Worm (Caenorhabditis elegans) whole organism, midembryonic: ENCODE results near the gene clec-59.

Experiments
- T22C8.4 ChIP-seq: fragments of 200-800 bp; sonication (Bioruptor generic); IDR thresholded peaks from 2 replicates; pipeline ENCODE4 v1.3.6; 2022; ENCODE audit warnings: missing genetic modification characterization, missing compliant biosample characterization
- cog-1 ChIP-seq: sonication (generic microtip); optimal IDR thresholded peaks from 2 replicates; lab custom pipeline; 2016; ENCODE audit warnings: missing genetic modification characterization, missing compliant biosample characterization
- flt-1 ChIP-seq: fragments of 200-800 bp; sonication (Bioruptor generic); IDR thresholded peaks from 2 replicates; pipeline ENCODE4 v1.3.6; 2022; ENCODE audit warnings: missing genetic modification characterization, missing compliant biosample characterization
- klf-2 ChIP-seq: fragments of 200-800 bp; sonication (Bioruptor generic); conservative IDR thresholded peaks from 2 replicates; pipeline ENCODE4 v1.3.6; 2022; ENCODE audit warnings: missing genetic modification reagents, missing genetic modification characterization, missing compliant biosample characterization
- med-1 ChIP-seq: sonication (generic microtip); optimal IDR thresholded peaks from 2 replicates; lab custom pipeline; 2017; ENCODE audit warnings: missing genetic modification characterization, mild to moderate bottlenecking, missing compliant biosample characterization, antibody characterized with exemption, missing genetic modification reagents; ENCODE audit not compliant: insufficient read depth
- ref-1 ChIP-seq: fragments of 200-800 bp; sonication (Bioruptor generic); conservative IDR thresholded peaks from 2 replicates; pipeline ENCODE4 v1.3.6; 2022; ENCODE audit warnings: missing genetic modification reagents, missing genetic modification characterization, missing compliant biosample characterization
- ztf-29 ChIP-seq: fragments of 200-800 bp; sonication (Bioruptor generic); IDR thresholded peaks from 2 replicates; pipeline ENCODE4 v1.3.6; 2022; ENCODE audit warnings: missing genetic modification reagents, missing genetic modification characterization, missing compliant biosample characterization

DNA sequence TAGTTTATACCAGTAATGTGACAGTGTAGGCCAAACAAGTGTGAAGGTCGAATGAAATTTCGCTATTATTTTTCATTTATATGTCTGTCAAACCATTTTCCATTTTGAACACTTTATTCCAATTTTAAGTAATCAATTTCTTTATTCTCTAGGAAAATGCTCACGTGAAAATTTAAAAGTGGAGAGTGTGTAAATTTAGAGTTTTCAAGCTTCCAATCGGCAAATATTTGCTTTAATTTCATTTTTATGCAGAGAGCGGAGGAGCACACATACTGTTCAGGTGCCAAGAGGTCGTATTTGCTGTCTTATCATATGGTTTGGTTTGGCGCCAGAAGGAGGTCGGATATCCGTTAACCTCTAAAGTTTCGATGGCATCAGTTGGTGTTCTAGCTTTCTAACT lies 32.4 kb downstream of the clec-59 start:
- TF ChIP-seq klf-2 (GFP tag; lab: Robert Waterston, UW): no peak
- no peak for TF ChIP-seq flt-1
- TF ChIP-seq ztf-29 (GFP tag; lab: Robert Waterston, UW): no peak
- no peak for TF ChIP-seq T22C8.4
- no peak for TF ChIP-seq ref-1
- TF ChIP-seq cog-1: no peak
- TF ChIP-seq med-1: no peak
